Worm (Caenorhabditis elegans) whole organism, early embryonic: ENCODE data around the gene ZK1037.6.

Source experiments
- F13C5.2 ChIP-seq: sonication (generic microtip); optimal IDR thresholded peaks from 2 replicates; lab custom pipeline; 2017; ENCODE audit warnings: mild to moderate bottlenecking, missing genetic modification characterization, inconsistent platforms, missing compliant biosample characterization
- aly-1 ChIP-seq: sonication (generic microtip); optimal IDR thresholded peaks from 2 replicates; lab custom pipeline; 2016; ENCODE audit warnings: missing genetic modification characterization, missing compliant biosample characterization
- ama-1 ChIP-seq: fragments of 150-350 bp; optimal IDR thresholded peaks from 2 replicates; lab custom pipeline; 2014
- ets-7 ChIP-seq: sonication (generic microtip); optimal IDR thresholded peaks from 2 replicates; lab custom pipeline; 2016; ENCODE audit warnings: missing genotype, missing genetic modification characterization, missing compliant biosample characterization
- tbx-37 ChIP-seq: fragments of 200-800 bp; sonication (Bioruptor generic); conservative IDR thresholded peaks from 2 replicates; pipeline ENCODE4 v1.3.6; 2022; ENCODE audit warnings: missing genetic modification reagents, missing genetic modification characterization, missing compliant biosample characterization
- tra-4 ChIP-seq: sonication (generic microtip); optimal IDR thresholded peaks from 2 replicates; lab custom pipeline; 2017; ENCODE audit warnings: missing genetic modification characterization, missing compliant biosample characterization

DNA sequence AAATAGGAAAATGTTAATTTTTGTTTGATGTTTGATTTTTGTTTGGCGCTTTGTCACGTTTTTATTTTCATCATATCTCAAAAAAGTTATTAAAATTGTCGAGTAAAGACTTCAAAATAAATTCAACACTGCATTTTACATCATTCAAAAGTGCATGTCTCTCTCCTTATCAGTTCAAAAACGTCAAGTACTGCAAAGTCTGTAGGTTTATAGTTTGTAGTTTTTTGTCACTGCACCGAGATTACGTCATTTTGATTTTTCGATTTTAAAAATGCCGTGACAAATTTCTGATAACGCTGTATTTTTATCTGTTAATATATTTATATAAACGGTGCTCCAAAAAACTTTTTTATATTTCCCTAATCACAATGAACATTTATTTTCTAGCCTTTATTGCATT, 27.1 kb upstream of the ZK1037.6 start, which contains the start of gene C29F3.7:
- TF ChIP-seq aly-1 (tag; lab: Kevin White, UChicago) (no peak), tbx-37 (GFP tag; lab: Robert Waterston, UW) (no peak), F13C5.2 (tag; lab: Kevin White, UChicago) (no peak), tra-4 (tag; lab: Kevin White, UChicago) (no peak), ama-1 (lab: Kevin White, UChicago) (no peak), ets-7 (no peak)
